Worm (Caenorhabditis elegans): ENCODE data around the gene elks-1.
A peak's percentile ranks its signal among the peaks of the same experiment; 100 is the strongest.

DNA sequence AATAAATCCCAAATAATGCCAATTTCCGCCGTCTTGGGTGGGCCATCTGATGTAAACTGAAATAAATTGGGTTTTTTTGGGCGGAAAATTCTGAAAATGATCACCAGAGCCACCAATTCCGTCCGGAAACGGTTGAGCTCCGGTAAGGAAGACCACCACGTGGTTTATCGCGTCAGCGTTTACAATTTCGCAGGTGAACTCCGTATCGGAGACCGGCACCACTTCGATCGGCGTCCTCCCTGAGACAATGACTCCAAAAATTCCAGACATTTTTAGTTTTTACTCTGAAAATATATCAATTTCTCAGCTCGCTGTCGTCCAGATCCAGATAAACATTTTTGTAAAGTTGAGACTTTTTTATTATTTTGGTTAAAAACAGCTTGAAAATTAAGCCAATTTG, 13.2 kb downstream of the elks-1 start, which contains the start of gene F42A6.6:
- TF ChIP-seq snpc-4 (tag; optimal IDR thresholded peaks at IDR 0.05) (no peak), lir-3 (tag; optimal IDR thresholded peaks at IDR 0.05) (no peak), nhr-237 (tag; optimal IDR thresholded peaks at IDR 0.05) (no peak), mdt-29 (GFP tag; IDR thresholded peaks at IDR 0.05) (0 out of 2 replicates have a peak, but pooled peaks have one; percentile 35), ama-1 (optimal IDR thresholded peaks at IDR 0.05) (peak; percentile 83), arid-1 (GFP tag; conservative IDR thresholded peaks at IDR 0.05) (peak; percentile 91), mdl-1 (tag; optimal IDR thresholded peaks at IDR 0.05) (no peak), cey-2 (tag; optimal IDR thresholded peaks at IDR 0.05; ENCODE audit: borderline replicate concordance, insufficient read depth) (no peak), ztf-11 (tag; optimal IDR thresholded peaks at IDR 0.05) (no peak)

Data from whole organism, L4 larva.